Worm (Caenorhabditis elegans) whole organism, L1 larva: ENCODE measurements around the gene T07H3.8.

Experiments used
- egl-27 ChIP-seq, 2 experiments: fragments of 150-350 bp in 1 of 2; sonication (generic microtip); optimal IDR thresholded peaks; 3 replicates each; lab custom pipeline; 2017 to 2018; ENCODE audit warnings: missing biosample characterization in 2 of 2, missing genetic modification characterization in 2 of 2, missing genetic modification reagents in 2 of 2
- mep-1 ChIP-seq: fragments of 150-350 bp; optimal IDR thresholded peaks from 2 replicates; lab custom pipeline; 2014; ENCODE audit warnings: missing biosample characterization, missing genetic modification characterization
- nhr-11 ChIP-seq: fragments of 150-350 bp; optimal IDR thresholded peaks from 2 replicates; lab custom pipeline; 2014; ENCODE audit warnings: missing biosample characterization, missing genetic modification characterization
- nhr-12 ChIP-seq: sonication (generic microtip); optimal IDR thresholded peaks from 2 replicates; lab custom pipeline; 2017; ENCODE audit warnings: missing biosample characterization, missing genetic modification characterization

DNA sequence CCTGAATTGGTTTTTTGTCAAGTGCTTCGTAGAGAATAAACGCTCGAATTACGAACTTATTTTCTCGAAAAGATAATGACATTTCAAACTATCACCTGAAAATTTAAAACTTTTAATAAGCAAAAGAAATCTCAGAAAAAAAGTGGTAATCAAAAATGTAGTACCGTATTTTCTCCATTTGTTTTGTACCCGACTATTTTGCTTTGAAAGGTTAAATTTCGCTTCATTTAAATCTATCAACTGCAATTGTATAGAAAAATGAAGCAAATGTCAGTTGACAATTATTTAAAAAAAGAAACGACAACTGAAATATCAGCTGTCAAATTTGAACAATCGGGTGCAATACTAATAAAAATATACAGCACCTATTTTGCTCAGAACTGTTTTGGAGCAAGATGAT is 34.8 kb downstream of the T07H3.8 start, which contains the start of gene fbxa-158:
- TF ChIP-seq mep-1 (tag; lab: Kevin White, UChicago) (no peak), egl-27 (tag; optimal IDR thresholded peaks at IDR 0.05; lab: Kevin White, UChicago) (no peak), nhr-12 (tag; lab: Kevin White, UChicago) (no peak), nhr-11 (tag; lab: Kevin White, UChicago) (no peak)
